Fruit fly (Drosophila melanogaster) whole organism, embryonic: ENCODE results near the gene Glut4EF.

ENCODE experiments used
- Abd-B ChIP-seq: fragments of 200-800 bp; sonication (Bioruptor generic); optimal IDR thresholded peaks from 2 replicates; lab custom pipeline; 2018; ENCODE audit warnings: missing biosample characterization, mild to moderate bottlenecking, missing genetic modification characterization, moderate library complexity
- B-H1 ChIP-seq: fragments of 200-800 bp; sonication (Bioruptor generic); IDR thresholded peaks from 3 replicates; pipeline ENCODE4 v1.3.6; 2022; ENCODE audit warnings: missing biosample characterization, missing genetic modification characterization
- CG10147 ChIP-seq: fragments of 200-800 bp; sonication (Bioruptor generic); optimal IDR thresholded peaks from 2 replicates; lab custom pipeline; 2019; ENCODE audit warnings: missing biosample characterization, mild to moderate bottlenecking, missing genetic modification characterization, moderate library complexity
- CG1024 ChIP-seq: fragments of 200-800 bp; sonication (Bioruptor generic); IDR thresholded peaks from 2 replicates; pipeline ENCODE4 v1.3.6; 2022; ENCODE audit warnings: missing biosample characterization, missing genetic modification characterization
- CG10565 ChIP-seq: fragments of 200-800 bp; sonication (Bioruptor generic); optimal IDR thresholded peaks from 3 replicates; lab custom pipeline; 2016; ENCODE audit warnings: missing biosample characterization, mild to moderate bottlenecking, missing genetic modification characterization
- CG10654 ChIP-seq: fragments of 200-800 bp; sonication (Bioruptor generic); optimal IDR thresholded peaks from 2 replicates; lab custom pipeline; 2016; ENCODE audit warnings: missing biosample characterization, missing genetic modification characterization
- CG12744 ChIP-seq: fragments of 200-800 bp; sonication (Bioruptor generic); optimal IDR thresholded peaks from 2 replicates; lab custom pipeline; 2016; ENCODE audit warnings: missing biosample characterization, missing genetic modification characterization
- CG13123 ChIP-seq: fragments of 200-800 bp; sonication (Bioruptor generic); optimal IDR thresholded peaks from 2 replicates; lab custom pipeline; 2016; ENCODE audit warnings: missing biosample characterization, missing genetic modification characterization
- CG13296 ChIP-seq: fragments of 200-800 bp; sonication (Bioruptor generic); optimal IDR thresholded peaks from 3 replicates; lab custom pipeline; 2018; ENCODE audit warnings: missing biosample characterization, mild to moderate bottlenecking, missing genetic modification characterization
- CG13775 ChIP-seq: fragments of 200-800 bp; sonication (Bioruptor generic); optimal IDR thresholded peaks from 3 replicates; lab custom pipeline; 2017; ENCODE audit warnings: missing biosample characterization, mild to moderate bottlenecking, missing genetic modification characterization
- CG15514 ChIP-seq: fragments of 200-800 bp; sonication (Bioruptor generic); optimal IDR thresholded peaks from 3 replicates; lab custom pipeline; 2017; ENCODE audit warnings: missing biosample characterization, missing genetic modification characterization, mild to moderate bottlenecking, moderate library complexity, missing genetic modification reagents
- CG16779 ChIP-seq: fragments of 200-800 bp; sonication (Bioruptor generic); IDR thresholded peaks from 2 replicates; pipeline ENCODE4 v1.3.6; 2022; ENCODE audit warnings: missing biosample characterization, missing genetic modification characterization
- CG16815 ChIP-seq: fragments of 200-800 bp; sonication (Bioruptor generic); optimal IDR thresholded peaks from 3 replicates; lab custom pipeline; 2017; ENCODE audit warnings: missing biosample characterization, mild to moderate bottlenecking, missing genetic modification characterization
- CG17359 ChIP-seq: fragments of 200-800 bp; sonication (Bioruptor generic); optimal IDR thresholded peaks from 3 replicates; lab custom pipeline; 2018; ENCODE audit warnings: missing biosample characterization, mild to moderate bottlenecking, missing genetic modification characterization, moderate library complexity
- CG18476 ChIP-seq: fragments of 200-800 bp; sonication (Bioruptor generic); optimal IDR thresholded peaks from 2 replicates; lab custom pipeline; 2016; ENCODE audit warnings: missing biosample characterization, mild to moderate bottlenecking, missing genetic modification characterization
- CG2120 ChIP-seq: fragments of 200-800 bp; sonication (Bioruptor generic); optimal IDR thresholded peaks from 3 replicates; lab custom pipeline; 2016; ENCODE audit warnings: missing biosample characterization, missing genetic modification characterization
- CG34224 ChIP-seq: fragments of 200-800 bp; sonication (Bioruptor generic); IDR thresholded peaks from 3 replicates; pipeline ENCODE4 v1.3.6; 2022; ENCODE audit warnings: missing biosample characterization, missing genetic modification characterization; ENCODE audit not compliant: partially characterized antibody
- CG3995 ChIP-seq: fragments of 200-800 bp; sonication (Bioruptor generic); optimal IDR thresholded peaks from 3 replicates; lab custom pipeline; 2016; ENCODE audit warnings: missing biosample characterization, missing genetic modification characterization
- CG4360 ChIP-seq: fragments of 200-800 bp; sonication (Bioruptor generic); IDR thresholded peaks from 2 replicates; pipeline ENCODE4 v1.3.6; 2022; ENCODE audit warnings: missing biosample characterization, missing genetic modification characterization
- CG43689 ChIP-seq: fragments of 200-800 bp; sonication (Bioruptor generic); IDR thresholded peaks from 2 replicates; pipeline ENCODE4 v1.3.6; 2022; ENCODE audit warnings: missing biosample characterization, missing genetic modification characterization
- CG5245 ChIP-seq: fragments of 200-800 bp; sonication (Bioruptor generic); optimal IDR thresholded peaks from 3 replicates; lab custom pipeline; 2016; ENCODE audit warnings: missing biosample characterization, missing genetic modification characterization
- CG6654 ChIP-seq: fragments of 200-800 bp; sonication (Bioruptor generic); optimal IDR thresholded peaks from 2 replicates; lab custom pipeline; 2017; ENCODE audit warnings: missing biosample characterization, mild to moderate bottlenecking, missing genetic modification characterization
- CG6683 ChIP-seq: fragments of 200-800 bp; sonication (Bioruptor generic); optimal IDR thresholded peaks from 2 replicates; lab custom pipeline; 2017; ENCODE audit warnings: missing biosample characterization, mild to moderate bottlenecking, missing genetic modification characterization, missing genetic modification reagents
- CG7786 ChIP-seq: fragments of 200-800 bp; sonication (Bioruptor generic); optimal IDR thresholded peaks from 2 replicates; lab custom pipeline; 2016; ENCODE audit warnings: missing biosample characterization, missing genetic modification characterization
- CG9817 ChIP-seq: fragments of 200-800 bp; sonication (Bioruptor generic); optimal IDR thresholded peaks from 2 replicates; lab custom pipeline; 2018; ENCODE audit warnings: missing biosample characterization, mild to moderate bottlenecking, missing genetic modification characterization, moderate library complexity
- CG9932 ChIP-seq: fragments of 200-800 bp; sonication (Bioruptor generic); IDR thresholded peaks from 2 replicates; pipeline ENCODE4 v1.3.6; 2022; ENCODE audit warnings: missing biosample characterization, missing genetic modification characterization
- CHES-1-like ChIP-seq: fragments of 200-800 bp; sonication (Bioruptor generic); optimal IDR thresholded peaks from 2 replicates; lab custom pipeline; 2016; ENCODE audit warnings: missing biosample characterization, missing genetic modification characterization
- Dip3 ChIP-seq: fragments of 200-800 bp; sonication (Bioruptor generic); optimal IDR thresholded peaks from 3 replicates; lab custom pipeline; 2016; ENCODE audit warnings: missing biosample characterization, missing genetic modification characterization
- Drgx ChIP-seq: fragments of 200-800 bp; sonication (Bioruptor generic); IDR thresholded peaks from 2 replicates; pipeline ENCODE4 v1.3.6; 2022; ENCODE audit warnings: missing biosample characterization, missing genetic modification characterization
- E2f2 ChIP-seq: fragments of 200-800 bp; sonication (Bioruptor generic); IDR thresholded peaks from 2 replicates; pipeline ENCODE4 v1.3.6; 2022; ENCODE audit warnings: missing biosample characterization, missing genetic modification characterization
- HLH54F ChIP-seq: fragments of 200-800 bp; sonication (Bioruptor generic); optimal IDR thresholded peaks from 3 replicates; lab custom pipeline; 2016; ENCODE audit warnings: missing biosample characterization, missing genetic modification characterization
- Hr78 ChIP-seq, 2 experiments: fragments of 200-800 bp in 1 of 2; fragments of >200 bp in 1 of 2; sonication (Bioruptor generic) in 1 of 2; optimal IDR thresholded peaks; 2 replicates each; lab custom pipeline; 2017 to 2019; ENCODE audit warnings: missing biosample characterization in 2 of 2, missing genetic modification characterization in 2 of 2, mild to moderate bottlenecking in 1 of 2, moderate library complexity in 1 of 2
- Optix ChIP-seq: fragments of 200-800 bp; sonication (Bioruptor generic); IDR thresholded peaks from 3 replicates; pipeline ENCODE4 v1.3.6; 2022; ENCODE audit warnings: missing biosample characterization, missing genetic modification characterization
- PHDP ChIP-seq: fragments of 200-800 bp; sonication (Bioruptor generic); optimal IDR thresholded peaks from 3 replicates; lab custom pipeline; 2018; ENCODE audit warnings: missing biosample characterization, mild to moderate bottlenecking, missing genetic modification characterization, moderate library complexity
- Ravus ChIP-seq: fragments of 200-800 bp; sonication (Bioruptor generic); IDR thresholded peaks from 2 replicates; pipeline ENCODE4 v1.3.6; 2022; ENCODE audit warnings: missing biosample characterization, missing genetic modification characterization
- Sry-β ChIP-seq: fragments of 200-800 bp; sonication (Bioruptor generic); optimal IDR thresholded peaks from 2 replicates; lab custom pipeline; 2018; ENCODE audit warnings: missing biosample characterization, mild to moderate bottlenecking, missing genetic modification characterization, moderate library complexity
- amos ChIP-seq: fragments of 200-800 bp; sonication (Bioruptor generic); IDR thresholded peaks from 2 replicates; pipeline ENCODE4 v1.3.6; 2022; ENCODE audit warnings: missing biosample characterization, missing genetic modification characterization; ENCODE audit not compliant: partially characterized antibody
- ase ChIP-seq: fragments of 200-800 bp; sonication (Bioruptor generic); IDR thresholded peaks from 3 replicates; pipeline ENCODE4 v1.3.6; 2022; ENCODE audit warnings: missing biosample characterization, missing genetic modification characterization
- az2 ChIP-seq: fragments of 200-800 bp; sonication (Bioruptor generic); optimal IDR thresholded peaks from 3 replicates; lab custom pipeline; 2016; ENCODE audit warnings: missing biosample characterization, missing genetic modification characterization
- exex ChIP-seq: fragments of 200-800 bp; sonication (Bioruptor generic); optimal IDR thresholded peaks from 4 replicates; lab custom pipeline; 2018; ENCODE audit warnings: missing biosample characterization, mild to moderate bottlenecking, missing genetic modification characterization, moderate library complexity
- her ChIP-seq: fragments of 200-800 bp; sonication (Bioruptor generic); optimal IDR thresholded peaks from 2 replicates; lab custom pipeline; 2016; ENCODE audit warnings: missing biosample characterization, missing genetic modification characterization
- klu ChIP-seq: fragments of 200-800 bp; sonication (Bioruptor generic); IDR thresholded peaks from 2 replicates; pipeline ENCODE4 v1.3.6; 2022; ENCODE audit warnings: missing biosample characterization, missing genetic modification characterization
- lilli ChIP-seq: fragments of 200-800 bp; sonication (Bioruptor generic); optimal IDR thresholded peaks from 3 replicates; lab custom pipeline; 2016; ENCODE audit warnings: missing biosample characterization, missing genetic modification characterization
- nerfin-1 ChIP-seq: fragments of 200-800 bp; sonication (Bioruptor generic); optimal IDR thresholded peaks from 3 replicates; lab custom pipeline; 2019; ENCODE audit warnings: missing biosample characterization, mild to moderate bottlenecking, missing genetic modification characterization, moderate library complexity
- nmo ChIP-seq: fragments of 200-800 bp; sonication (Bioruptor generic); optimal IDR thresholded peaks from 2 replicates; lab custom pipeline; 2018; ENCODE audit warnings: missing biosample characterization, mild to moderate bottlenecking, missing genetic modification characterization, moderate library complexity
- org-1 ChIP-seq: fragments of 200-800 bp; sonication (Bioruptor generic); optimal IDR thresholded peaks from 2 replicates; lab custom pipeline; 2017; ENCODE audit warnings: missing biosample characterization, missing genetic modification characterization
- otp ChIP-seq: fragments of 200-800 bp; sonication (Bioruptor generic); IDR thresholded peaks from 3 replicates; pipeline ENCODE4, ENCODE4 v1.3.6; 2022; ENCODE audit warnings: missing biosample characterization, missing genetic modification characterization
- pho ChIP-seq: fragments of 200-800 bp; sonication (Bioruptor generic); optimal IDR thresholded peaks from 2 replicates; lab custom pipeline; 2016; ENCODE audit warnings: missing biosample characterization, missing genetic modification characterization
- ranshi ChIP-seq: fragments of 200-800 bp; sonication (Bioruptor generic); IDR thresholded peaks from 2 replicates; pipeline ENCODE4 v1.3.6; 2022; ENCODE audit warnings: missing biosample characterization, missing genetic modification characterization
- sr ChIP-seq: fragments of 200-800 bp; sonication (Bioruptor generic); IDR thresholded peaks from 3 replicates; pipeline ENCODE4 v1.3.6; 2022; ENCODE audit warnings: missing biosample characterization, missing genetic modification characterization
- vfl ChIP-seq: fragments of 200-800 bp; sonication (Bioruptor generic); optimal IDR thresholded peaks from 2 replicates; lab custom pipeline; 2016; ENCODE audit warnings: missing biosample characterization, missing genetic modification characterization

Gene Glut4EF

dm6 chr3R:9939333-9939979 lies 65.0 kb downstream of the Glut4EF start (continued):
- TF ChIP-seq CG9932 (GFP tag; lab: Robert Waterston, UW) (peak; percentile 48; the same call in 1 of the 2 replicates), CHES-1-like (GFP tag; lab: Kevin White, UChicago) (no peak), ase (GFP tag; lab: Robert Waterston, UW) (no peak), lilli (GFP tag; lab: Kevin White, UChicago) (no peak), nerfin-1 (tag; lab: Kevin White, UChicago) (no peak), amos (GFP tag; lab: Robert Waterston, UW) (no peak; the same call in 1 of the 2 replicates), az2 (no peak), CG13296 (GFP tag; lab: Kevin White, UChicago) (peak; percentile 49), org-1 (GFP tag; lab: Kevin White, UChicago) (no peak), CG10147 (GFP tag; lab: Kevin White, UChicago) (no peak), otp (GFP tag; lab: Robert Waterston, UW) (no peak), sr (0 out of 3 replicates have a peak, but pooled peaks have one; percentile 25), CG1024 (GFP tag; lab: Robert Waterston, UW) (no peak), CG15514 (GFP tag; lab: Kevin White, UChicago) (peak; percentile 13), CG13123 (GFP tag; lab: Kevin White, UChicago) (no peak), E2f2 (GFP tag; lab: Robert Waterston, UW) (no peak), CG6654 (GFP tag; lab: Kevin White, UChicago) (no peak), CG16779 (GFP tag; lab: Robert Waterston, UW) (no peak), PHDP (tag; lab: Kevin White, UChicago) (no peak), B-H1 (GFP tag; lab: Robert Waterston, UW) (no peak), HLH54F (GFP tag; lab: Kevin White, UChicago) (no peak), Sry-β (GFP tag; lab: Kevin White, UChicago) (no peak), CG10654 (GFP tag; lab: Kevin White, UChicago) (no peak), CG3995 (GFP tag; lab: Kevin White, UChicago) (no peak), CG4360 (GFP tag; lab: Robert Waterston, UW) (no peak), CG9817 (tag; lab: Kevin White, UChicago) (no peak), Drgx (GFP tag; lab: Robert Waterston, UW) (no peak), her (no peak), CG43689 (no peak), CG7786 (no peak), CG17359 (tag; lab: Kevin White, UChicago) (peak; percentile 1), klu (no peak), exex (peak; percentile 75), CG34224 (GFP tag; lab: Robert Waterston, UW) (peak; percentile 18; the same call in 1 of the 3 replicates), Abd-B (GFP tag; lab: Kevin White, UChicago) (no peak), Ravus (no peak), Optix (GFP tag; lab: Robert Waterston, UW) (no peak), CG18476 (GFP tag; lab: Kevin White, UChicago) (no peak), vfl (no peak), CG6683 (GFP tag; lab: Kevin White, UChicago) (no peak), CG5245 (GFP tag; lab: Kevin White, UChicago) (no peak), CG13775 (GFP tag; lab: Kevin White, UChicago) (no peak), nmo (GFP tag; lab: Kevin White, UChicago) (no peak), Hr78 (GFP tag; optimal IDR thresholded peaks at IDR 0.05; lab: Kevin White, UChicago) (no peak), pho (GFP tag; lab: Kevin White, UChicago) (no peak), ranshi (GFP tag; lab: Robert Waterston, UW) (no peak), Dip3 (GFP tag; lab: Kevin White, UChicago) (no peak), CG12744 (GFP tag; lab: Kevin White, UChicago) (no peak), CG16815 (no peak), CG10565 (no peak), CG2120 (GFP tag; lab: Kevin White, UChicago) (no peak)
